Fruit fly (Drosophila melanogaster): Measurements from ENCODE around the gene anchor.

anchor gene

dm6 chr3L:17591217-17591467 is 30.5 kb upstream of the anchor start:
- no peak for TF ChIP-seq noc (tag; optimal IDR thresholded peaks at IDR 0.05)

- no peak for TF ChIP-seq noc (tag; optimal IDR thresholded peaks at IDR 0.05)
Observed at dm6 chr3L:17593174-17593573, 28.4 kb upstream of the anchor start.

- TF ChIP-seq noc (tag; optimal IDR thresholded peaks at IDR 0.05), result no peak
Observed at dm6 chr3L:17595810-17596561, 25.6 kb upstream of the anchor start.

- TF ChIP-seq noc (tag; optimal IDR thresholded peaks at IDR 0.05), result no peak
Observed at dm6 chr3L:17596897-17597296, 24.7 kb upstream of the anchor start.

- TF ChIP-seq noc (tag; optimal IDR thresholded peaks at IDR 0.05), result no peak
Observed at dm6 chr3L:17603528-17604414, 17.9 kb upstream of the anchor start.

- TF ChIP-seq noc (tag; optimal IDR thresholded peaks at IDR 0.05), result no peak
Observed at dm6 chr3L:17604891-17605290, 16.7 kb upstream of the anchor start.

dm6 chr3L:17606629-17607287 is 14.9 kb upstream of the anchor start:
- no peak for TF ChIP-seq noc (tag; optimal IDR thresholded peaks at IDR 0.05)

- no peak for TF ChIP-seq noc (tag; optimal IDR thresholded peaks at IDR 0.05)
Observed at dm6 chr3L:17608185-17609067, 13.2 kb upstream of the anchor start.

dm6 chr3L:17609068-17609382 is 12.6 kb upstream of the anchor start:
- no peak for TF ChIP-seq noc (tag; optimal IDR thresholded peaks at IDR 0.05)

dm6 chr3L:17610896-17611711 is 10.5 kb upstream of the anchor start:
- TF ChIP-seq noc (tag; optimal IDR thresholded peaks at IDR 0.05), result no peak

dm6 chr3L:17611864-17612505 is 9.6 kb upstream of the anchor start:
- no peak for TF ChIP-seq noc (tag; optimal IDR thresholded peaks at IDR 0.05)

dm6 chr3L:17613292-17613734 is 8.3 kb upstream of the anchor start:
- TF ChIP-seq noc (tag; optimal IDR thresholded peaks at IDR 0.05), result no peak

- TF ChIP-seq noc (tag; optimal IDR thresholded peaks at IDR 0.05), result no peak
Observed at dm6 chr3L:17613972-17614384, 7.6 kb upstream of the anchor start.

dm6 chr3L:17615286-17615685 is 6.3 kb upstream of the anchor start:
- no peak for TF ChIP-seq noc (tag; optimal IDR thresholded peaks at IDR 0.05)
